Worm (Caenorhabditis elegans) whole organism, L4 larva: ENCODE results near the gene W01C8.1.

ENCODE experiments used
- R02D3.7 ChIP-seq: fragments of 150-350 bp; sonication (generic microtip); optimal IDR thresholded peaks from 3 replicates; lab custom pipeline; 2014; ENCODE audit warnings: missing biosample characterization, missing genetic modification characterization
- T20F7.1 ChIP-seq: fragments of 200-800 bp; sonication (Bioruptor generic); optimal IDR thresholded peaks from 2 replicates; lab custom pipeline; 2018; ENCODE audit warnings: mild to moderate bottlenecking, missing genetic modification characterization, missing compliant biosample characterization
- Y48G9A.11 ChIP-seq: fragments of 200-800 bp; sonication (Bioruptor generic); IDR thresholded peaks from 2 replicates; pipeline ENCODE4 v1.3.6; 2022; ENCODE audit warnings: missing genetic modification reagents, missing genetic modification characterization, missing compliant biosample characterization
- aha-1 ChIP-seq: fragments of 150-350 bp; peaks from one replicate; lab custom pipeline; 2014; ENCODE audit warnings: missing biosample characterization, missing genetic modification characterization
- ceh-20 ChIP-seq: fragments of 200-800 bp; sonication (Bioruptor generic); IDR thresholded peaks from 2 replicates; pipeline ENCODE4 v1.3.6; 2022; ENCODE audit warnings: missing genetic modification reagents, missing genetic modification characterization, missing compliant biosample characterization
- dmd-9 ChIP-seq: fragments of 200-800 bp; sonication (Bioruptor generic); IDR thresholded peaks from 2 replicates; pipeline ENCODE4 v1.3.6; 2022; ENCODE audit warnings: missing genetic modification reagents, missing genetic modification characterization, missing compliant biosample characterization
- dve-1 ChIP-seq: sonication (generic microtip); optimal IDR thresholded peaks from 2 replicates; lab custom pipeline; 2017; ENCODE audit warnings: antibody characterized with exemption, mild to moderate bottlenecking, missing genetic modification characterization, missing compliant biosample characterization; ENCODE audit not compliant: insufficient read depth
- fos-1 ChIP-seq: fragments of 150-350 bp; optimal IDR thresholded peaks from 2 replicates; lab custom pipeline; 2014; ENCODE audit warnings: missing biosample characterization, missing genetic modification characterization
- hif-1 ChIP-seq, 2 experiments: sonication (generic microtip); optimal IDR thresholded peaks; 2 replicates each; lab custom pipeline; 2016 to 2017; ENCODE audit warnings: missing compliant biosample characterization in 2 of 2, missing genetic modification characterization in 2 of 2, missing genetic modification reagents in 2 of 2, missing genotype in 2 of 2, mild to moderate bottlenecking in 1 of 2
- hlh-11 ChIP-seq: fragments of 200-800 bp; sonication (Bioruptor generic); optimal IDR thresholded peaks from 2 replicates; lab custom pipeline; 2018; ENCODE audit warnings: mild to moderate bottlenecking, missing genetic modification characterization, missing compliant biosample characterization
- hlh-30 ChIP-seq: sonication (generic microtip); optimal IDR thresholded peaks from 2 replicates; lab custom pipeline; 2017; ENCODE audit warnings: antibody characterized with exemption, mild to moderate bottlenecking, missing genetic modification characterization, missing compliant biosample characterization; ENCODE audit not compliant: insufficient read depth
- hmg-1.1 ChIP-seq: fragments of 200-800 bp; sonication (Bioruptor generic); IDR thresholded peaks from 2 replicates; pipeline ENCODE4 v1.3.6; 2022; ENCODE audit warnings: missing genetic modification reagents, missing genetic modification characterization, missing compliant biosample characterization
- lin-1 ChIP-seq: fragments of 200-800 bp; sonication (Bioruptor generic); IDR thresholded peaks from 2 replicates; pipeline ENCODE4 v1.3.6; 2022; ENCODE audit warnings: missing genetic modification reagents, missing genetic modification characterization, missing compliant biosample characterization
- lin-29 ChIP-seq: fragments of 200-800 bp; sonication (Bioruptor generic); IDR thresholded peaks from 2 replicates; pipeline ENCODE4 v1.3.6; 2022; ENCODE audit warnings: missing genetic modification reagents, missing genetic modification characterization, missing compliant biosample characterization
- lin-38 ChIP-seq: fragments of 200-800 bp; sonication (Bioruptor generic); IDR thresholded peaks from 2 replicates; pipeline ENCODE4 v1.3.6; 2022; ENCODE audit warnings: missing genetic modification reagents, missing genetic modification characterization, missing compliant biosample characterization
- madf-5 ChIP-seq, 2 experiments: fragments of 200-800 bp; sonication (Bioruptor generic); IDR thresholded peaks; 2 replicates each; pipeline ENCODE4 v1.3.6; 2022; ENCODE audit warnings: missing compliant biosample characterization in 2 of 2, missing genetic modification characterization in 2 of 2
- mep-1 ChIP-seq: fragments of 150-350 bp; sonication (generic microtip); optimal IDR thresholded peaks from 3 replicates; lab custom pipeline; 2014; ENCODE audit warnings: missing biosample characterization, missing genetic modification characterization
- mes-2 ChIP-seq: sonication (generic microtip); optimal IDR thresholded peaks from 2 replicates; lab custom pipeline; 2016; ENCODE audit warnings: missing genotype, mild to moderate bottlenecking, missing genetic modification characterization, missing compliant biosample characterization; ENCODE audit not compliant: poor library complexity, severe bottlenecking
- mxl-2 ChIP-seq: fragments of 200-800 bp; sonication (Bioruptor generic); conservative IDR thresholded peaks from 2 replicates; pipeline ENCODE4 v1.3.6; 2022; ENCODE audit warnings: missing genetic modification reagents, missing genetic modification characterization, missing compliant biosample characterization
- mxl-3 ChIP-seq: fragments of 200-800 bp; sonication (Bioruptor generic); optimal IDR thresholded peaks from 2 replicates; lab custom pipeline; 2018; ENCODE audit warnings: mild to moderate bottlenecking, missing genetic modification characterization, missing compliant biosample characterization
- nhr-11 ChIP-seq: fragments of 150-350 bp; optimal IDR thresholded peaks from 2 replicates; lab custom pipeline; 2014; ENCODE audit warnings: missing biosample characterization, missing genetic modification characterization
- nhr-237 ChIP-seq: sonication (generic microtip); optimal IDR thresholded peaks from 2 replicates; lab custom pipeline; 2017; ENCODE audit warnings: missing biosample characterization, missing genetic modification characterization
- nhr-25 ChIP-seq: sonication (generic microtip); optimal IDR thresholded peaks from 2 replicates; lab custom pipeline; 2017; ENCODE audit warnings: missing genetic modification characterization, mild to moderate bottlenecking, missing compliant biosample characterization, antibody characterized with exemption, moderate library complexity, borderline replicate concordance; ENCODE audit not compliant: insufficient read depth
- nhr-28 ChIP-seq: fragments of 150-350 bp; optimal IDR thresholded peaks from 2 replicates; lab custom pipeline; 2014; ENCODE audit warnings: missing biosample characterization, missing genetic modification characterization
- nhr-48 ChIP-seq: sonication (generic microtip); optimal IDR thresholded peaks from 2 replicates; lab custom pipeline; 2016; ENCODE audit warnings: mild to moderate bottlenecking, missing genetic modification characterization, missing compliant biosample characterization
- nhr-77 ChIP-seq: fragments of 150-350 bp; optimal IDR thresholded peaks from 2 replicates; lab custom pipeline; 2014; ENCODE audit warnings: missing biosample characterization, missing genetic modification characterization
- pha-4 ChIP-seq, 2 experiments: fragments of 150-350 bp in 1 of 2; fragments of 200-800 bp in 1 of 2; sonication (Bioruptor generic) in 1 of 2; IDR thresholded peaks in 1 of 2; optimal IDR thresholded peaks in 1 of 2; 2 replicates each; pipeline versions ENCODE4 v1.3.6 to Lab custom; 2014 to 2022; ENCODE audit warnings: missing genetic modification characterization in 2 of 2, missing genetic modification reagents in 2 of 2, missing biosample characterization in 1 of 2, missing compliant biosample characterization in 1 of 2
- php-3 ChIP-seq: fragments of 200-800 bp; sonication (Bioruptor generic); IDR thresholded peaks from 2 replicates; pipeline ENCODE4 v1.3.6; 2022; ENCODE audit warnings: missing genetic modification reagents, missing genetic modification characterization, missing compliant biosample characterization
- rbr-2 ChIP-seq: sonication (generic microtip); optimal IDR thresholded peaks from 2 replicates; lab custom pipeline; 2016; ENCODE audit warnings: missing genotype, missing genetic modification characterization, missing compliant biosample characterization
- saeg-2 ChIP-seq: fragments of 200-800 bp; sonication (Bioruptor generic); IDR thresholded peaks from 2 replicates; pipeline ENCODE4 v1.3.6; 2022; ENCODE audit warnings: missing genetic modification reagents, missing genetic modification characterization, missing compliant biosample characterization
- spr-1 ChIP-seq: sonication (generic microtip); optimal IDR thresholded peaks from 2 replicates; lab custom pipeline; 2016; ENCODE audit warnings: mild to moderate bottlenecking, missing genetic modification characterization, missing compliant biosample characterization
- unc-62 ChIP-seq, 3 experiments: fragments of 150-350 bp in 1 of 3; sonication (generic microtip); optimal IDR thresholded peaks in 2 of 3; peaks in 1 of 3; 1 replicate in 1 of 3; 2 replicates in 2 of 3; lab custom pipeline; 2014 to 2017; ENCODE audit warnings: missing biosample characterization in 3 of 3, missing genetic modification characterization in 3 of 3, missing genetic modification reagents in 3 of 3, missing genotype in 1 of 3
- vab-7 ChIP-seq: fragments of 200-800 bp; sonication (Bioruptor generic); IDR thresholded peaks from 2 replicates; pipeline ENCODE4 v1.3.6; 2022; ENCODE audit warnings: missing genetic modification reagents, missing genetic modification characterization, missing compliant biosample characterization
- zfp-3 ChIP-seq: fragments of 200-800 bp; sonication (Bioruptor generic); conservative IDR thresholded peaks from 2 replicates; pipeline ENCODE4 v1.3.6; 2022; ENCODE audit warnings: missing genetic modification reagents, missing genetic modification characterization, missing compliant biosample characterization

The W01C8.1 gene

DNA sequence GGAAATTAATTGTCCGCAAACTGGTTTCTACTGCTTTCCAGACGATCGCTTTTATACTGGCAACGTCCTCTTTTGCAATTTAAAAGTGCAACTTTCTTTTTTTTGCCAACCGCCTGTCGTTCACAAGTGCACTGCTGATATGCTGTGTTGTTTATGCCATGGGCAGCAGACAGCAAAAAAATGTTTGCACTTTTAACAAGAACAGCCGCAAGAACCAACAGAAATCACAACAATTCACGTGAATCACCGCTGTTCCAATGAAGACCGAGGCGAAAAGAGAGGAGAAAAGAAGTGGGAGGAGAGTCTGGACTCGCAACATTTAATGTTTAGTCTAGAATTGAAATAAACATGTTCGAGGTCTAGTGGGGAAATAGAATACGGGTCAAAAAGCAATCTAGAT is 38.4 kb upstream of the W01C8.1 start, which contains the start of gene T22B7.7 (continued):
- TF ChIP-seq nhr-11 (tag; lab: Kevin White, UChicago) (peak; percentile 31), nhr-77 (tag; lab: Kevin White, UChicago) (peak; percentile 3), ceh-20 (GFP tag; lab: Robert Waterston, UW) (no peak), hmg-1.1 (GFP tag; lab: Robert Waterston, UW) (peak; percentile 35; the same call in 1 of the 2 replicates), fos-1 (tag; lab: Kevin White, UChicago) (no peak), lin-1 (GFP tag; lab: Robert Waterston, UW) (no peak), mxl-2 (GFP tag; lab: Robert Waterston, UW) (peak; percentile 92), saeg-2 (GFP tag; lab: Robert Waterston, UW) (no peak), mxl-3 (GFP tag; lab: Kevin White, UChicago) (peak; percentile 70), hif-1 (tag; optimal IDR thresholded peaks at IDR 0.05; lab: Kevin White, UChicago) (peak in 1 of 2 experiments; percentile 57), dve-1 (tag; lab: Kevin White, UChicago) (peak; percentile 64)

DNA sequence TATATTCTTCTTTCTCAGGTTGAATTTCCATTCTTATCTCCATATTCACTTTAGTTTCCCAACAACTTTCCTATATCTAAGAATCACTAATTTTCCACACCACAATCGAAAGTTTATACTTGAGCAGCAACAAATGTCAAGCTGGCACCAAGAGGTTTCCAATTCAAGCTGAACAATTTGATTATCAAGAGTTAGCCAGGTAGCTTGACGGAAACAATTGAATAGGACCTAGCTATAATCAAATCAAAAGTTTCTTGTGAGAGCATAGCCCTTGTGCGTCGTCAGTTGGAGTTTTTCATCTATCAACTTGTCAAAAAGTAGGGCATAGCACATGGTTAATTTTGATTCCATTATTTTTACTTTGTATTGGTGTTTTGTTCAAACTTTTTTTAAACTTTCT is 36.6 kb upstream of the W01C8.1 start:
- no peak for TF ChIP-seq php-3 (GFP tag; lab: Robert Waterston, UW)
- peak; percentile 68 for TF ChIP-seq aha-1 (tag; lab: Kevin White, UChicago)

DNA sequence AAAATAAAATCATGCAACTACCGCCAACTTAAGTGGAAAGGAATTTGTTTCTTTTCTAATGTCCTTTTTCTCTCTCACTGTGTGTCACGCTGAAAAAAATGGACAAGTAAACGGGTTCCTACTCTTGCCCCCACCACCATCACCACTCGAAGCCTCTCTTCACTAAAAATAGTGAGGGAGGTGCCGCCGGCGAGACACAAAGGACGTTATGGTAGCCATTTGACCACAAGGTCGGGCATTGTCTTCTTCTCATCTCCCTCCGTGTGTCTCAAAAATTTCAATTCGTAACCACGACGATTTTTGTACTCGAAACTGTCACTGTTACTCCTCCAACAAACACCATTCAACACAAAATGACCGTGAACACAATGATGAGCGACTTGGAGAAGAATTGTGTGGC is 32.6 kb upstream of the W01C8.1 start, which contains the start of gene T22B7.22:
T22B7.22 (plus strand) TSS at position 354 of the 400 bp plus-strand sequence.
- no peak for TF ChIP-seq Y48G9A.11 (GFP tag; lab: Robert Waterston, UW)
- peak; percentile 43 for TF ChIP-seq hlh-30 (tag; lab: Kevin White, UChicago)
- peak; percentile 23 for TF ChIP-seq mxl-3 (GFP tag; lab: Kevin White, UChicago)
- TF ChIP-seq zfp-3 (GFP tag; lab: Robert Waterston, UW), result no peak
- no peak for TF ChIP-seq lin-38 (GFP tag; lab: Robert Waterston, UW)
- TF ChIP-seq dmd-9, result no peak
- no peak for TF ChIP-seq nhr-237
- TF ChIP-seq dve-1 (tag; lab: Kevin White, UChicago), result no peak
- TF ChIP-seq nhr-25 (tag; lab: Kevin White, UChicago), result peak; percentile 25
- no peak for TF ChIP-seq T20F7.1
- peak; percentile 44 for TF ChIP-seq nhr-28 (tag; lab: Kevin White, UChicago)
- peak; percentile 40 for TF ChIP-seq mep-1 (tag; lab: Kevin White, UChicago)
- peak; percentile 17 for TF ChIP-seq aha-1 (tag; lab: Kevin White, UChicago)

DNA sequence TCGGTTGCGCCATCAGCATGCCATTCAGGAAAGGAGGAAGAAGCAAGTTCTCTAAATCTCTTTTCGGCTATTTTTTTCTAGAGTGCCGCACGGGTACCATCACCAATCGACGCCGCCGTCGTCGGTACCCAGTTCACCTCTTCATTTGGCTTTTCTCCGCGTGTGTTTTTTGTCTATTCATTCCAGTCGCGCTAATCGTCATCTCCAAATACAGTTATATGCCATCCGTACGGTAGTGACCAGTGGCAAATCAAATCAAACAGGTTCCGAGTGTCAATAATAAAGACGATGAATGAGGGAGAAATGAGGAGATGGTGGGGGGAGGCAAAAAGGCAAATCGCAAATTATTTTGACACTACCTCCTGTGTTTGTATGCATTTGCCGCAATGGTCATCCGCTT is 31.0 kb upstream of the W01C8.1 start:
- TF ChIP-seq nhr-48 (tag; lab: Kevin White, UChicago), result peak; percentile 53
- TF ChIP-seq mes-2 (tag; lab: Kevin White, UChicago), result no peak
- TF ChIP-seq mxl-2 (GFP tag; lab: Robert Waterston, UW), result no peak
- no peak for TF ChIP-seq lin-29 (GFP tag; lab: Robert Waterston, UW)
- TF ChIP-seq hlh-11 (tag; lab: Kevin White, UChicago), result peak; percentile 30
- no peak for TF ChIP-seq unc-62 (GFP tag; optimal IDR thresholded peaks at IDR 0.05 in 1 of 2; lab: Kevin White, UChicago)
- no peak for TF ChIP-seq unc-62 (tag; optimal IDR thresholded peaks at IDR 0.05; lab: Kevin White, UChicago)
- TF ChIP-seq madf-5 (GFP tag; IDR thresholded peaks at IDR 0.05; lab: Robert Waterston, UW), result no peak
- TF ChIP-seq saeg-2 (GFP tag; lab: Robert Waterston, UW), result no peak
- TF ChIP-seq R02D3.7 (tag; lab: Kevin White, UChicago), result no peak
- no peak for TF ChIP-seq vab-7
- peak; percentile 51 for TF ChIP-seq mxl-3 (GFP tag; lab: Kevin White, UChicago)
- no peak for TF ChIP-seq pha-4 (GFP tag; IDR thresholded peaks at IDR 0.05; lab: Robert Waterston, UW)
- no peak for TF ChIP-seq pha-4 (tag; optimal IDR thresholded peaks at IDR 0.05; lab: Kevin White, UChicago)
- no peak for TF ChIP-seq rbr-2 (tag; lab: Kevin White, UChicago)
- TF ChIP-seq spr-1 (tag; lab: Kevin White, UChicago), result peak; percentile 27
- TF ChIP-seq lin-38 (GFP tag; lab: Robert Waterston, UW), result no peak
- TF ChIP-seq, all 104 proteins: peak for 4
